Worm (Caenorhabditis elegans) whole organism, mixed stage, embryonic: ENCODE data around the gene K08H2.10.

Experiments
- blmp-1 ChIP-seq: fragments of 150-350 bp; optimal IDR thresholded peaks from 2 replicates; lab custom pipeline; 2014; ENCODE audit warnings: missing biosample characterization, missing genetic modification characterization
- pha-4 ChIP-seq: fragments of 150-350 bp; optimal IDR thresholded peaks from 2 replicates; lab custom pipeline; 2018; ENCODE audit warnings: missing biosample characterization, missing genetic modification reagents, missing genetic modification characterization
- snpc-4 ChIP-seq: fragments of 150-350 bp; optimal IDR thresholded peaks from 2 replicates; lab custom pipeline; 2014; ENCODE audit warnings: missing biosample characterization, missing genetic modification characterization
- unc-39 ChIP-seq: fragments of 150-350 bp; optimal IDR thresholded peaks from 2 replicates; lab custom pipeline; 2014; ENCODE audit warnings: missing biosample characterization, missing genetic modification characterization

- no peak for TF ChIP-seq blmp-1 (tag; lab: Kevin White, UChicago)
- no peak for TF ChIP-seq pha-4 (tag; lab: Kevin White, UChicago)
- no peak for TF ChIP-seq snpc-4 (tag; lab: Kevin White, UChicago)
- no peak for TF ChIP-seq unc-39
Observed at ce11 chrX:13223437-13223836, 34.2 kb upstream of the K08H2.10 start, which contains the start of gene skr-20.
